Worm (Caenorhabditis elegans): Measurements from ENCODE around the gene mif-1.

DNA sequence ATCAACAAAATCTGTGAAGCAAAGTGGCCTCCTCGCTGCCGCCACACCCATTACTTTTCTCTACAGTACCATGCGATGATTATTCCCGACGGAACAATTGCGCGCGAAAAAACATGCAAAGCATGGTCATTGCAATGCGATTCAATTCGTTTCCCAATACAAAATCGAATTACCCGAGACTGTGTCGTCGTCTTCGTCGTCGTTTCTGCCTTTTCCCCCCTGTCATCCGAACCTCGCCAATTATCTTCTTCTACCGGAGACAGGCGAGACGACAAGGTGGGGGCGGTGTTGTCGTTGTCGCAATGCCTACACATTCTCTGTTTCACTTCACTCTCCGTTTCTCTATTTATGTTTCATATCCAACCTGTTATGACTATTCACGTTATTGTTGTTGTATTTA is 36.1 kb upstream of the mif-1 start:
- TF ChIP-seq him-1 (tag; optimal IDR thresholded peaks at IDR 0.05) (no peak), dao-5 (tag; optimal IDR thresholded peaks at IDR 0.05) (no peak), W03F9.2 (tag; optimal IDR thresholded peaks at IDR 0.05) (no peak)
